Worm (Caenorhabditis elegans): ENCODE measurements around the gene B0334.4.

The B0334.4 gene

ce11 chrII:11464427-11464944 lies 31.0 kb upstream of the B0334.4 start, which contains the start of the genes aars-1 and rga-1:
TSS of gene aars-1 (minus strand) at chrII:11464497.
TSS of gene rga-1 (plus strand) at chrII:11464894.
- peak; percentile 57 for TF ChIP-seq nhr-71 (tag; optimal IDR thresholded peaks at IDR 0.05)
- peak; percentile 76 for TF ChIP-seq mep-1 (tag; optimal IDR thresholded peaks at IDR 0.05)
- no peak for TF ChIP-seq Y116A8C.19 (tag; optimal IDR thresholded peaks at IDR 0.05; ENCODE audit: borderline replicate concordance)
- no peak for TF ChIP-seq fos-1 (tag; optimal IDR thresholded peaks at IDR 0.05)
- peak; percentile 55 for TF ChIP-seq tbx-2 (tag; optimal IDR thresholded peaks at IDR 0.05)
- TF ChIP-seq ceh-82 (tag; optimal IDR thresholded peaks at IDR 0.05) = peak in 1 of 3 experiments; percentile 52
- TF ChIP-seq nhr-47 (tag; optimal IDR thresholded peaks at IDR 0.05) = peak; percentile 16
- peak in 1 of 2 experiments; percentile 16 for TF ChIP-seq ztf-11 (tag; optimal IDR thresholded peaks at IDR 0.05)
- peak; percentile 88 for TF ChIP-seq blmp-1 (tag; optimal IDR thresholded peaks at IDR 0.05)
- TF ChIP-seq lir-3 (tag; optimal IDR thresholded peaks at IDR 0.05; ENCODE audit: poor library complexity) = peak; percentile 32
- peak; percentile 28 to 57 for TF ChIP-seq lsy-2 (tag; optimal IDR thresholded peaks at IDR 0.05)
- TF ChIP-seq snpc-4 (tag; optimal IDR thresholded peaks at IDR 0.05) = peak; percentile 8
- no peak for TF ChIP-seq grh-1 (GFP tag; IDR thresholded peaks at IDR 0.05)
- no peak for TF ChIP-seq alr-1 (tag; optimal IDR thresholded peaks at IDR 0.05; ENCODE audit: borderline replicate concordance)
- TF ChIP-seq lin-39 (tag; optimal IDR thresholded peaks at IDR 0.05) = no peak
- TF ChIP-seq ces-1 (GFP tag; optimal IDR thresholded peaks at IDR 0.05) = no peak
- no peak for TF ChIP-seq sptf-1 (tag; optimal IDR thresholded peaks at IDR 0.05)
- no peak for TF ChIP-seq fkh-10 (GFP tag; optimal IDR thresholded peaks at IDR 0.05)
- no peak for TF ChIP-seq unc-86 (tag; optimal IDR thresholded peaks at IDR 0.05)
- TF ChIP-seq ceh-8 (GFP tag; optimal IDR thresholded peaks at IDR 0.05) = no peak
- TF ChIP-seq jun-1 (tag; optimal IDR thresholded peaks at IDR 0.05) = peak; percentile 42
- peak; percentile 8 for TF ChIP-seq elt-2 (tag; optimal IDR thresholded peaks at IDR 0.05)
- peak; percentile 61 for TF ChIP-seq rnt-1 (tag; optimal IDR thresholded peaks at IDR 0.05)
- no peak for TF ChIP-seq fkh-8 (tag; optimal IDR thresholded peaks at IDR 0.05)
- no peak for TF ChIP-seq nhr-237 (tag; optimal IDR thresholded peaks at IDR 0.05)
- TF ChIP-seq snu-23 (GFP tag; optimal IDR thresholded peaks at IDR 0.05) = peak; percentile 60
- peak in 1 of 2 experiments; percentile 49 for TF ChIP-seq mdl-1 (tag; optimal IDR thresholded peaks at IDR 0.05)
- TF ChIP-seq skn-1 (tag; optimal IDR thresholded peaks at IDR 0.05) = peak; percentile 14
- TF ChIP-seq aha-1 (tag; optimal IDR thresholded peaks at IDR 0.05) = no peak
- TF ChIP-seq ceh-63 (GFP tag; optimal IDR thresholded peaks at IDR 0.05) = no peak
- peak; percentile 68 for TF ChIP-seq nhr-20 (tag; optimal IDR thresholded peaks at IDR 0.05)
- TF ChIP-seq elt-3 (tag; optimal IDR thresholded peaks at IDR 0.05) = peak in 3 of 6 experiments; percentile 5 to 57 (median 55)
- TF ChIP-seq lin-15B (tag; optimal IDR thresholded peaks at IDR 0.05) = no peak
- peak; percentile 24 for TF ChIP-seq xbp-1 (tag; optimal IDR thresholded peaks at IDR 0.05)
- TF ChIP-seq lin-14 (GFP tag; optimal IDR thresholded peaks at IDR 0.05) = peak; percentile 87
- peak; percentile 33 for TF ChIP-seq nhr-19 (GFP tag; conservative IDR thresholded peaks at IDR 0.05)
- peak; percentile 83 for TF ChIP-seq nhr-85 (tag)
- no peak for TF ChIP-seq ceh-88 (GFP tag; IDR thresholded peaks at IDR 0.05)
- TF ChIP-seq swsn-7 (tag; optimal IDR thresholded peaks at IDR 0.05) = peak; percentile 24
- peak; percentile 16 for TF ChIP-seq nhr-77 (tag; optimal IDR thresholded peaks at IDR 0.05)
- no peak for TF ChIP-seq ama-1 (optimal IDR thresholded peaks at IDR 0.05)
- peak; percentile 10 for TF ChIP-seq nhr-90 (tag; optimal IDR thresholded peaks at IDR 0.05; ENCODE audit: poor library complexity)
- TF ChIP-seq efl-1 (optimal IDR thresholded peaks at IDR 0.05) = peak; percentile 41 to 47
- peak; percentile 29 to 91 for TF ChIP-seq efl-1 (GFP tag; optimal IDR thresholded peaks at IDR 0.05 in 1 of 2)
- TF ChIP-seq dpl-1 (GFP tag; optimal IDR thresholded peaks at IDR 0.05) = peak in 2 of 3 experiments; percentile 26 to 44
- peak in 1 of 2 experiments; percentile 62 for TF ChIP-seq lin-35 (GFP tag; optimal IDR thresholded peaks at IDR 0.05)
- no peak for TF ChIP-seq pqm-1 (tag; optimal IDR thresholded peaks at IDR 0.05)
- TF ChIP-seq aly-2 (tag; optimal IDR thresholded peaks at IDR 0.05) = no peak
- TF ChIP-seq hpl-2 (GFP tag; optimal IDR thresholded peaks at IDR 0.05) = no peak
- TF ChIP-seq dsc-1 (tag; optimal IDR thresholded peaks at IDR 0.05) = peak; percentile 36
- TF ChIP-seq mab-9 (GFP tag; IDR thresholded peaks at IDR 0.05) = no peak
- TF ChIP-seq hlh-4 (tag; optimal IDR thresholded peaks at IDR 0.05) = no peak
- no peak for TF ChIP-seq nhr-11 (tag; optimal IDR thresholded peaks at IDR 0.05)

Measured in whole organism, L1 larva.